Worm (Caenorhabditis elegans): ENCODE data around the gene Y24D9B.1.
A peak's percentile ranks its signal among the peaks of the same experiment; 100 is the strongest.

The Y24D9B.1 gene

ce11 chrIV:4360497-4360896, 43.3 kb downstream of the Y24D9B.1 start, which contains the start of gene F55F10.1 (continued):
- TF ChIP-seq lin-13 (GFP tag; optimal IDR thresholded peaks at IDR 0.05), result peak; percentile 15
- peak; percentile 84 for TF ChIP-seq nhr-85 (tag)
- TF ChIP-seq grh-1 (GFP tag; IDR thresholded peaks at IDR 0.05), result peak; percentile 49
- TF ChIP-seq egl-27 (tag; optimal IDR thresholded peaks at IDR 0.05), result no peak

ce11 chrIV:4369116-4369515, 52.0 kb downstream of the Y24D9B.1 start:
- no peak for TF ChIP-seq mab-9 (GFP tag; IDR thresholded peaks at IDR 0.05)
- no peak for TF ChIP-seq aly-2 (tag; optimal IDR thresholded peaks at IDR 0.05)
- no peak for TF ChIP-seq unc-30 (tag; optimal IDR thresholded peaks at IDR 0.05)
- TF ChIP-seq F16B12.6 (tag; optimal IDR thresholded peaks at IDR 0.05), result no peak
- TF ChIP-seq alr-1 (tag; optimal IDR thresholded peaks at IDR 0.05; ENCODE audit: borderline replicate concordance), result no peak
- TF ChIP-seq grh-1 (GFP tag; IDR thresholded peaks at IDR 0.05), result no peak
- TF ChIP-seq ama-1 (optimal IDR thresholded peaks at IDR 0.05), result no peak
- no peak for TF ChIP-seq C34B4.2 (tag; optimal IDR thresholded peaks at IDR 0.05)
- TF ChIP-seq lsy-2 (tag; optimal IDR thresholded peaks at IDR 0.05), result no peak

Data from whole organism, L1 larva.